Worm (Caenorhabditis elegans) whole organism, L4 larva: ENCODE data around the gene nck-1.

Source experiments
- D1046.2 ChIP-seq: fragments of 200-800 bp; sonication (Bioruptor generic); IDR thresholded peaks from 2 replicates; pipeline ENCODE4 v1.3.6; 2022; ENCODE audit warnings: missing genetic modification characterization, missing compliant biosample characterization
- F10B5.3 ChIP-seq: sonication (generic microtip); optimal IDR thresholded peaks from 2 replicates; lab custom pipeline; 2016; ENCODE audit warnings: mild to moderate bottlenecking, missing genetic modification characterization, missing compliant biosample characterization
- F37D6.2 ChIP-seq: sonication (generic microtip); optimal IDR thresholded peaks from 2 replicates; lab custom pipeline; 2016; ENCODE audit warnings: mild to moderate bottlenecking, missing genetic modification characterization, missing compliant biosample characterization
- F49E8.2 ChIP-seq: sonication (generic microtip); optimal IDR thresholded peaks from 2 replicates; lab custom pipeline; 2016; ENCODE audit warnings: missing compliant biosample characterization, mild to moderate bottlenecking, missing genetic modification characterization, borderline replicate concordance
- T26A8.4 ChIP-seq: fragments of 200-800 bp; sonication (Bioruptor generic); IDR thresholded peaks from 2 replicates; pipeline ENCODE4 v1.3.6; 2022; ENCODE audit warnings: missing genetic modification characterization, missing compliant biosample characterization
- Y105C5A.15 ChIP-seq: fragments of 200-800 bp; sonication (Bioruptor generic); IDR thresholded peaks from 2 replicates; pipeline ENCODE4 v1.3.6; 2022; ENCODE audit warnings: missing genetic modification characterization, missing compliant biosample characterization
- Y75B8A.6 ChIP-seq: fragments of 200-800 bp; sonication (Bioruptor generic); IDR thresholded peaks from 2 replicates; pipeline ENCODE4 v1.3.6; 2022; ENCODE audit warnings: missing genetic modification reagents, missing genetic modification characterization, missing compliant biosample characterization
- ZK337.2 ChIP-seq: fragments of 200-800 bp; sonication (Bioruptor generic); IDR thresholded peaks from 2 replicates; pipeline ENCODE4 v1.3.6; 2022; ENCODE audit warnings: missing genetic modification reagents, missing genetic modification characterization, missing compliant biosample characterization
- ZK546.5 ChIP-seq, 2 experiments: sonication (generic microtip); optimal IDR thresholded peaks; 2 replicates each; lab custom pipeline; 2017; ENCODE audit warnings: missing biosample characterization in 2 of 2, missing genetic modification characterization in 2 of 2
- aha-1 ChIP-seq: fragments of 150-350 bp; peaks from one replicate; lab custom pipeline; 2014; ENCODE audit warnings: missing biosample characterization, missing genetic modification characterization
- arid-1 ChIP-seq: fragments of 200-800 bp; sonication (Bioruptor generic); conservative IDR thresholded peaks from 2 replicates; pipeline ENCODE4 v1.3.6; 2022; ENCODE audit warnings: missing genetic modification reagents, missing genetic modification characterization, missing compliant biosample characterization
- attf-4 ChIP-seq: sonication (generic microtip); optimal IDR thresholded peaks from 3 replicates; lab custom pipeline; 2017; ENCODE audit warnings: missing biosample characterization, missing genetic modification characterization
- ceh-44 ChIP-seq: fragments of 200-800 bp; sonication (Bioruptor generic); IDR thresholded peaks from 2 replicates; pipeline ENCODE4 v1.3.6; 2022; ENCODE audit warnings: missing genetic modification reagents, missing genetic modification characterization, missing compliant biosample characterization
- ceh-82 ChIP-seq: sonication (generic microtip); optimal IDR thresholded peaks from 2 replicates; lab custom pipeline; 2017; ENCODE audit warnings: missing biosample characterization, missing genetic modification characterization
- cey-2 ChIP-seq: sonication (generic microtip); optimal IDR thresholded peaks from 3 replicates; lab custom pipeline; 2017; ENCODE audit warnings: missing genetic modification characterization, mild to moderate bottlenecking, missing compliant biosample characterization, antibody characterized with exemption, borderline replicate concordance; ENCODE audit not compliant: insufficient read depth
- ctbp-1 ChIP-seq: fragments of 200-800 bp; sonication (Bioruptor generic); IDR thresholded peaks from 2 replicates; pipeline ENCODE4 v1.3.6; 2022; ENCODE audit warnings: missing genetic modification reagents, missing genetic modification characterization, missing compliant biosample characterization
- daf-12 ChIP-seq: fragments of 150-350 bp; optimal IDR thresholded peaks from 2 replicates; lab custom pipeline; 2014; ENCODE audit warnings: missing biosample characterization, missing genetic modification reagents, missing genetic modification characterization
- dmd-6 ChIP-seq: fragments of 200-800 bp; sonication (Bioruptor generic); IDR thresholded peaks from 2 replicates; pipeline ENCODE4 v1.3.6; 2022; ENCODE audit warnings: missing genetic modification reagents, missing genetic modification characterization, missing compliant biosample characterization
- dmd-8 ChIP-seq: fragments of 200-800 bp; sonication (Bioruptor generic); IDR thresholded peaks from 2 replicates; pipeline ENCODE4 v1.3.6; 2022; ENCODE audit warnings: missing genetic modification characterization, missing compliant biosample characterization
- dmd-9 ChIP-seq: fragments of 200-800 bp; sonication (Bioruptor generic); IDR thresholded peaks from 2 replicates; pipeline ENCODE4 v1.3.6; 2022; ENCODE audit warnings: missing genetic modification reagents, missing genetic modification characterization, missing compliant biosample characterization
- dve-1 ChIP-seq: sonication (generic microtip); optimal IDR thresholded peaks from 2 replicates; lab custom pipeline; 2017; ENCODE audit warnings: antibody characterized with exemption, mild to moderate bottlenecking, missing genetic modification characterization, missing compliant biosample characterization; ENCODE audit not compliant: insufficient read depth
- egl-27 ChIP-seq: sonication (generic microtip); optimal IDR thresholded peaks from 3 replicates; lab custom pipeline; 2017; ENCODE audit warnings: missing biosample characterization, missing genetic modification reagents, missing genetic modification characterization
- egl-43 ChIP-seq: fragments of 200-800 bp; sonication (Bioruptor generic); IDR thresholded peaks from 2 replicates; pipeline ENCODE4 v1.3.6; 2022; ENCODE audit warnings: missing genetic modification reagents, missing genetic modification characterization, missing compliant biosample characterization
- fkh-10 ChIP-seq: fragments of 150-350 bp; optimal IDR thresholded peaks from 2 replicates; lab custom pipeline; 2014; ENCODE audit warnings: missing biosample characterization, missing genetic modification reagents, missing genetic modification characterization
- hlh-11 ChIP-seq: fragments of 200-800 bp; sonication (Bioruptor generic); optimal IDR thresholded peaks from 2 replicates; lab custom pipeline; 2018; ENCODE audit warnings: mild to moderate bottlenecking, missing genetic modification characterization, missing compliant biosample characterization
- hlh-30 ChIP-seq: sonication (generic microtip); optimal IDR thresholded peaks from 2 replicates; lab custom pipeline; 2017; ENCODE audit warnings: antibody characterized with exemption, mild to moderate bottlenecking, missing genetic modification characterization, missing compliant biosample characterization; ENCODE audit not compliant: insufficient read depth
- jun-1 ChIP-seq: fragments of 150-350 bp; optimal IDR thresholded peaks from 2 replicates; lab custom pipeline; 2014; ENCODE audit warnings: missing biosample characterization, missing genetic modification reagents, missing genetic modification characterization
- lin-38 ChIP-seq: fragments of 200-800 bp; sonication (Bioruptor generic); IDR thresholded peaks from 2 replicates; pipeline ENCODE4 v1.3.6; 2022; ENCODE audit warnings: missing genetic modification reagents, missing genetic modification characterization, missing compliant biosample characterization
- lin-39 ChIP-seq: fragments of 150-350 bp; optimal IDR thresholded peaks from 2 replicates; lab custom pipeline; 2014; ENCODE audit warnings: missing biosample characterization, missing genetic modification reagents, missing genetic modification characterization
- lir-3 ChIP-seq: sonication (generic microtip); optimal IDR thresholded peaks from 2 replicates; lab custom pipeline; 2016; ENCODE audit warnings: mild to moderate bottlenecking, missing genetic modification characterization, missing compliant biosample characterization
- lsy-2 ChIP-seq, 2 experiments: fragments of 150-350 bp in 1 of 2; sonication (generic microtip) in 1 of 2; optimal IDR thresholded peaks; 2 replicates each; lab custom pipeline; 2014 to 2017; ENCODE audit warnings: missing biosample characterization in 2 of 2, missing genetic modification characterization in 2 of 2
- mdl-1 ChIP-seq, 2 experiments: fragments of 150-350 bp in 1 of 2; sonication (generic microtip) in 1 of 2; optimal IDR thresholded peaks; 2 replicates each; lab custom pipeline; 2014 to 2017; ENCODE audit warnings: missing biosample characterization in 2 of 2, missing genetic modification characterization in 2 of 2
- mdt-29 ChIP-seq: fragments of 200-800 bp; sonication (Bioruptor generic); IDR thresholded peaks from 2 replicates; pipeline ENCODE4 v1.3.6; 2022; ENCODE audit warnings: missing genetic modification reagents, missing genetic modification characterization, missing compliant biosample characterization
- mep-1 ChIP-seq: fragments of 150-350 bp; sonication (generic microtip); optimal IDR thresholded peaks from 3 replicates; lab custom pipeline; 2014; ENCODE audit warnings: missing biosample characterization, missing genetic modification characterization
- mes-2 ChIP-seq: sonication (generic microtip); optimal IDR thresholded peaks from 2 replicates; lab custom pipeline; 2016; ENCODE audit warnings: missing genotype, mild to moderate bottlenecking, missing genetic modification characterization, missing compliant biosample characterization; ENCODE audit not compliant: poor library complexity, severe bottlenecking
- mxl-3 ChIP-seq: fragments of 200-800 bp; sonication (Bioruptor generic); optimal IDR thresholded peaks from 2 replicates; lab custom pipeline; 2018; ENCODE audit warnings: mild to moderate bottlenecking, missing genetic modification characterization, missing compliant biosample characterization
- nhr-102 ChIP-seq: sonication (generic microtip); optimal IDR thresholded peaks from 2 replicates; lab custom pipeline; 2016; ENCODE audit warnings: mild to moderate bottlenecking, missing genetic modification characterization, moderate library complexity, missing compliant biosample characterization
- nhr-11 ChIP-seq: fragments of 150-350 bp; optimal IDR thresholded peaks from 2 replicates; lab custom pipeline; 2014; ENCODE audit warnings: missing biosample characterization, missing genetic modification characterization
- nhr-111 ChIP-seq: fragments of 200-800 bp; sonication (Bioruptor generic); optimal IDR thresholded peaks from 2 replicates; lab custom pipeline; 2018; ENCODE audit warnings: mild to moderate bottlenecking, missing genetic modification characterization, missing compliant biosample characterization
- nhr-25 ChIP-seq: sonication (generic microtip); optimal IDR thresholded peaks from 2 replicates; lab custom pipeline; 2017; ENCODE audit warnings: missing genetic modification characterization, mild to moderate bottlenecking, missing compliant biosample characterization, antibody characterized with exemption, moderate library complexity, borderline replicate concordance; ENCODE audit not compliant: insufficient read depth
- nhr-28 ChIP-seq: fragments of 150-350 bp; optimal IDR thresholded peaks from 2 replicates; lab custom pipeline; 2014; ENCODE audit warnings: missing biosample characterization, missing genetic modification characterization
- nhr-42 ChIP-seq: fragments of 200-800 bp; sonication (Bioruptor generic); IDR thresholded peaks from 2 replicates; pipeline ENCODE4 v1.3.6; 2022; ENCODE audit warnings: missing genetic modification characterization, missing compliant biosample characterization
- nhr-48 ChIP-seq: sonication (generic microtip); optimal IDR thresholded peaks from 2 replicates; lab custom pipeline; 2016; ENCODE audit warnings: mild to moderate bottlenecking, missing genetic modification characterization, missing compliant biosample characterization
- pha-4 ChIP-seq, 2 experiments: fragments of 150-350 bp in 1 of 2; fragments of 200-800 bp in 1 of 2; sonication (Bioruptor generic) in 1 of 2; IDR thresholded peaks in 1 of 2; optimal IDR thresholded peaks in 1 of 2; 2 replicates each; pipeline versions ENCODE4 v1.3.6 to Lab custom; 2014 to 2022; ENCODE audit warnings: missing genetic modification characterization in 2 of 2, missing genetic modification reagents in 2 of 2, missing biosample characterization in 1 of 2, missing compliant biosample characterization in 1 of 2
- pqm-1 ChIP-seq: sonication (generic microtip); optimal IDR thresholded peaks from 2 replicates; lab custom pipeline; 2017; ENCODE audit warnings: missing biosample characterization, missing genetic modification characterization
- tra-1 ChIP-seq: fragments of 200-800 bp; sonication (Bioruptor generic); IDR thresholded peaks from 2 replicates; pipeline ENCODE4 v1.3.6; 2022; ENCODE audit warnings: missing genetic modification reagents, missing genetic modification characterization, missing compliant biosample characterization
- vab-7 ChIP-seq: fragments of 200-800 bp; sonication (Bioruptor generic); IDR thresholded peaks from 2 replicates; pipeline ENCODE4 v1.3.6; 2022; ENCODE audit warnings: missing genetic modification reagents, missing genetic modification characterization, missing compliant biosample characterization
- zip-2 ChIP-seq: fragments of 150-350 bp; optimal IDR thresholded peaks from 2 replicates; lab custom pipeline; 2014; ENCODE audit warnings: missing biosample characterization, missing genetic modification characterization
- ztf-7 ChIP-seq: fragments of 150-350 bp; optimal IDR thresholded peaks from 2 replicates; lab custom pipeline; 2014; ENCODE audit warnings: missing biosample characterization, missing genetic modification characterization

nck-1 gene

ce11 chrX:4142648-4143259 is 10.5 kb downstream of the nck-1 start:
- no peak for TF ChIP-seq lir-3
- TF ChIP-seq mes-2 = peak; percentile 40
- 0 out of 2 replicates have a peak, but pooled peaks have one; percentile 51 for TF ChIP-seq egl-43 (GFP tag; lab: Robert Waterston, UW)
- no peak for TF ChIP-seq vab-7 (GFP tag; lab: Robert Waterston, UW)
- TF ChIP-seq ceh-44 = peak; percentile 10; the same call in 1 of the 2 replicates
- TF ChIP-seq arid-1 (GFP tag; lab: Robert Waterston, UW) = no peak
- peak in 1 of 2 experiments; percentile 79 for TF ChIP-seq lsy-2 (tag; optimal IDR thresholded peaks at IDR 0.05; lab: Kevin White, UChicago)
- TF ChIP-seq T26A8.4 (GFP tag; lab: Robert Waterston, UW) = no peak
- no peak for TF ChIP-seq attf-4 (tag; lab: Kevin White, UChicago)
- no peak for TF ChIP-seq mdl-1 (tag; optimal IDR thresholded peaks at IDR 0.05; lab: Kevin White, UChicago)
- TF ChIP-seq D1046.2 = no peak
- peak; percentile 100 for TF ChIP-seq aha-1 (tag; lab: Kevin White, UChicago)
- no peak for TF ChIP-seq pha-4 (GFP tag; IDR thresholded peaks at IDR 0.05; lab: Robert Waterston, UW)
- no peak for TF ChIP-seq pha-4 (tag; optimal IDR thresholded peaks at IDR 0.05; lab: Kevin White, UChicago)
- no peak for TF ChIP-seq ZK546.5 (tag; optimal IDR thresholded peaks at IDR 0.05; lab: Kevin White, UChicago)
- peak; percentile 73; the same call in 1 of the 2 replicates for TF ChIP-seq ctbp-1 (GFP tag; lab: Robert Waterston, UW)
- TF ChIP-seq fkh-10 (GFP tag; lab: Kevin White, UChicago) = peak; percentile 6
- TF ChIP-seq jun-1 (tag; lab: Kevin White, UChicago) = no peak
- TF ChIP-seq hlh-11 (tag; lab: Kevin White, UChicago) = no peak
- no peak for TF ChIP-seq dmd-9
- TF ChIP-seq ceh-82 (tag; lab: Kevin White, UChicago) = no peak
- no peak for TF ChIP-seq F10B5.3
- peak; percentile 50 for TF ChIP-seq dve-1 (tag; lab: Kevin White, UChicago)
- TF ChIP-seq mdt-29 = peak; percentile 84
- TF ChIP-seq Y105C5A.15 (GFP tag; lab: Robert Waterston, UW) = no peak
- TF ChIP-seq F37D6.2 (tag; lab: Kevin White, UChicago) = peak; percentile 28
- peak; percentile 20 for TF ChIP-seq hlh-30 (tag; lab: Kevin White, UChicago)
- peak; percentile 8 for TF ChIP-seq nhr-28 (tag; lab: Kevin White, UChicago)
- TF ChIP-seq ztf-7 (tag; lab: Kevin White, UChicago) = peak; percentile 72
- no peak for TF ChIP-seq nhr-25
- peak; percentile 43 for TF ChIP-seq mep-1
- no peak for TF ChIP-seq nhr-102 (tag; lab: Kevin White, UChicago)
- TF ChIP-seq mxl-3 = no peak
- TF ChIP-seq dmd-8 (GFP tag; lab: Robert Waterston, UW) = no peak
- TF ChIP-seq cey-2 (tag; lab: Kevin White, UChicago) = no peak
- TF ChIP-seq F49E8.2 (tag; lab: Kevin White, UChicago) = no peak
- TF ChIP-seq lin-38 (GFP tag; lab: Robert Waterston, UW) = no peak
- TF ChIP-seq ZK337.2 (GFP tag; lab: Robert Waterston, UW) = no peak
- no peak for TF ChIP-seq egl-27 (tag; lab: Kevin White, UChicago)
- peak; percentile 59; the same call in 1 of the 2 replicates for TF ChIP-seq tra-1
- TF ChIP-seq nhr-48 (tag; lab: Kevin White, UChicago) = no peak
- TF ChIP-seq nhr-11 = peak; percentile 77
- peak; percentile 33 for TF ChIP-seq pqm-1 (tag; lab: Kevin White, UChicago)
- TF ChIP-seq daf-12 = no peak
- TF ChIP-seq nhr-42 (GFP tag; lab: Robert Waterston, UW) = no peak
- no peak for TF ChIP-seq zip-2
- TF ChIP-seq lin-39 (tag; lab: Kevin White, UChicago) = no peak
- no peak for TF ChIP-seq Y75B8A.6 (GFP tag; lab: Robert Waterston, UW)
- TF ChIP-seq dmd-6 (GFP tag; lab: Robert Waterston, UW) = peak; percentile 51
- no peak for TF ChIP-seq nhr-111 (GFP tag; lab: Kevin White, UChicago)
